Worm (Caenorhabditis elegans): Measurements from ENCODE around the gene gnrr-5.

DNA sequence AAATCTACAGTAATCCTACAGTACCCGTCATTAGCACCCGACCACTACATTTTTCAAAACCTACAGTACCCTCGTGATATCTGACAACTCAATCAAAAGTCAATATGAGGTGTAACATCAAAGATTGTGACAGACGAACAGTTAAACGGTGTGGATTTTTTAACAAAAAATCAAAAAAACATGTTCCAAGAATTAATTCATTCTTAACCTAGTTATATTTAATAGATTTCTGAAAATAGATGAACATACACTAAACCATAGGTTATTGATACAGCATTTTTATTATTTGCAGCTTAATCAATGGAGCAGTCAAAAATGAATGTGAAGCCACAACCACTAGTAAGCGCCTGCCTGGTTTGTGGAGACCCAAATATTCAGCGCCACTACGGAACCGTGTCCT is 47.0 kb downstream of the gnrr-5 start, which contains the start of gene nhr-118:
- no peak for TF ChIP-seq elt-3 (tag; optimal IDR thresholded peaks at IDR 0.05)
- TF ChIP-seq mls-2 (tag; optimal IDR thresholded peaks at IDR 0.05): no peak
- TF ChIP-seq blmp-1 (tag; optimal IDR thresholded peaks at IDR 0.05): no peak
- no peak for TF ChIP-seq snpc-4 (tag; optimal IDR thresholded peaks at IDR 0.05)
- no peak for TF ChIP-seq unc-39 (tag; optimal IDR thresholded peaks at IDR 0.05)
- no peak for TF ChIP-seq sptf-1 (tag; optimal IDR thresholded peaks at IDR 0.05)

Data from whole organism, mixed stage, embryonic.